Worm (Caenorhabditis elegans) whole organism, mixed stage, embryonic: ENCODE data around the gene C09G9.1.

ENCODE experiments used
- cnd-1 ChIP-seq: fragments of 200-800 bp; sonication (Bioruptor generic); optimal IDR thresholded peaks from 2 replicates; lab custom pipeline; 2018; ENCODE audit warnings: mild to moderate bottlenecking, missing genetic modification characterization, missing compliant biosample characterization
- elt-3 ChIP-seq: fragments of 150-350 bp; optimal IDR thresholded peaks from 2 replicates; lab custom pipeline; 2014; ENCODE audit warnings: missing biosample characterization, missing genetic modification characterization
- hlh-1 ChIP-seq: fragments of 150-350 bp; optimal IDR thresholded peaks from 2 replicates; lab custom pipeline; 2014; ENCODE audit warnings: missing biosample characterization, missing genetic modification reagents, missing genetic modification characterization
- mls-2 ChIP-seq: sonication (generic microtip); optimal IDR thresholded peaks from 2 replicates; lab custom pipeline; 2016; ENCODE audit warnings: mild to moderate bottlenecking, missing genetic modification characterization, moderate library complexity, missing compliant biosample characterization
- nhr-76 ChIP-seq: sonication (generic microtip); optimal IDR thresholded peaks from 2 replicates; lab custom pipeline; 2017; ENCODE audit warnings: missing biosample characterization, missing genetic modification characterization
- sem-2 ChIP-seq: fragments of 200-800 bp; sonication (Bioruptor generic); optimal IDR thresholded peaks from 2 replicates; lab custom pipeline; 2018; ENCODE audit warnings: mild to moderate bottlenecking, missing genetic modification characterization, missing compliant biosample characterization
- snpc-4 ChIP-seq: fragments of 150-350 bp; optimal IDR thresholded peaks from 2 replicates; lab custom pipeline; 2014; ENCODE audit warnings: missing biosample characterization, missing genetic modification characterization
- sptf-1 ChIP-seq: sonication (generic microtip); optimal IDR thresholded peaks from 2 replicates; lab custom pipeline; 2017; ENCODE audit warnings: mild to moderate bottlenecking, missing genetic modification characterization, moderate library complexity, missing compliant biosample characterization
- unc-39 ChIP-seq: fragments of 150-350 bp; optimal IDR thresholded peaks from 2 replicates; lab custom pipeline; 2014; ENCODE audit warnings: missing biosample characterization, missing genetic modification characterization
- unc-62 ChIP-seq: fragments of 150-350 bp; optimal IDR thresholded peaks from 2 replicates; lab custom pipeline; 2014; ENCODE audit warnings: missing biosample characterization, missing genetic modification reagents, missing genetic modification characterization
- ztf-11 ChIP-seq: fragments of 150-350 bp; optimal IDR thresholded peaks from 2 replicates; lab custom pipeline; 2014; ENCODE audit warnings: missing biosample characterization, missing genetic modification characterization

ce11 chrIV:8865343-8865742 is at the start of gene C09G9.1:
- TF ChIP-seq unc-62 (GFP tag; lab: Kevin White, UChicago) (no peak), sptf-1 (tag; lab: Kevin White, UChicago) (no peak), elt-3 (tag; lab: Kevin White, UChicago) (no peak), hlh-1 (tag; lab: Kevin White, UChicago) (no peak), mls-2 (no peak), sem-2 (GFP tag; lab: Kevin White, UChicago) (no peak), cnd-1 (no peak), ztf-11 (tag; lab: Kevin White, UChicago) (no peak), unc-39 (tag; lab: Kevin White, UChicago) (no peak), nhr-76 (tag; lab: Kevin White, UChicago) (no peak), snpc-4 (tag; lab: Kevin White, UChicago) (no peak)
